Fruit fly (Drosophila melanogaster) whole organism, embryonic: ENCODE data around the gene Ucp4A.
A peak's percentile ranks its signal among the peaks of the same experiment; 100 is the strongest.

Source experiments
- Aef1 ChIP-seq: fragments of 200-800 bp; sonication (Bioruptor generic); IDR thresholded peaks from 3 replicates; pipeline ENCODE4 v1.3.6; 2022; ENCODE audit warnings: missing biosample characterization, missing genetic modification characterization
- Atf6 ChIP-seq: fragments of 200-800 bp; sonication (Bioruptor generic); IDR thresholded peaks from 2 replicates; pipeline ENCODE4 v1.3.6; 2022; ENCODE audit warnings: missing biosample characterization, missing genetic modification characterization
- CG12391 ChIP-seq: fragments of 200-800 bp; sonication (Bioruptor generic); optimal IDR thresholded peaks from 3 replicates; lab custom pipeline; 2018; ENCODE audit warnings: missing biosample characterization, mild to moderate bottlenecking, missing genetic modification characterization, moderate library complexity
- CG15479 ChIP-seq: fragments of 200-800 bp; sonication (Bioruptor generic); optimal IDR thresholded peaks from 3 replicates; lab custom pipeline; 2019; ENCODE audit warnings: missing biosample characterization, mild to moderate bottlenecking, missing genetic modification characterization, moderate library complexity
- CG1603 ChIP-seq: fragments of 200-800 bp; sonication (Bioruptor generic); optimal IDR thresholded peaks from 2 replicates; lab custom pipeline; 2019; ENCODE audit warnings: missing biosample characterization, mild to moderate bottlenecking, missing genetic modification characterization, moderate library complexity
- CG16863 ChIP-seq: fragments of 200-800 bp; sonication (Bioruptor generic); optimal IDR thresholded peaks from 3 replicates; lab custom pipeline; 2016; ENCODE audit warnings: missing biosample characterization, missing genetic modification characterization
- CG17328 ChIP-seq: fragments of 200-800 bp; sonication (Bioruptor generic); IDR thresholded peaks from 2 replicates; pipeline ENCODE4 v1.3.6; 2022; ENCODE audit warnings: missing biosample characterization, missing genetic modification characterization
- CG17829 ChIP-seq: fragments of 200-800 bp; optimal IDR thresholded peaks from 2 replicates; lab custom pipeline; 2019; ENCODE audit warnings: missing biosample characterization, mild to moderate bottlenecking, missing genetic modification characterization, moderate library complexity
- CG18599 ChIP-seq: fragments of 200-800 bp; sonication (Bioruptor generic); optimal IDR thresholded peaks from 3 replicates; lab custom pipeline; 2017; ENCODE audit warnings: missing biosample characterization, missing genetic modification characterization, mild to moderate bottlenecking, moderate library complexity, missing genetic modification reagents
- CG2678 ChIP-seq: fragments of 200-800 bp; sonication (Bioruptor generic); optimal IDR thresholded peaks from 3 replicates; lab custom pipeline; 2019; ENCODE audit warnings: missing biosample characterization, mild to moderate bottlenecking, missing genetic modification characterization, moderate library complexity
- CG2712 ChIP-seq: fragments of 200-800 bp; optimal IDR thresholded peaks from 3 replicates; lab custom pipeline; 2019; ENCODE audit warnings: missing biosample characterization, mild to moderate bottlenecking, missing genetic modification characterization, moderate library complexity
- CG2875 ChIP-seq: fragments of 200-800 bp; sonication (Bioruptor generic); optimal IDR thresholded peaks from 2 replicates; lab custom pipeline; 2017; ENCODE audit warnings: missing biosample characterization, mild to moderate bottlenecking, missing genetic modification characterization, missing genetic modification reagents
- CG32532 ChIP-seq: fragments of 200-800 bp; sonication (Bioruptor generic); IDR thresholded peaks from 2 replicates; pipeline ENCODE4 v1.3.6; 2022; ENCODE audit warnings: missing biosample characterization, missing genetic modification characterization
- CG3847 ChIP-seq: fragments of 200-800 bp; sonication (Bioruptor generic); IDR thresholded peaks from 2 replicates; pipeline ENCODE4 v1.3.6; 2022; ENCODE audit warnings: missing biosample characterization, missing genetic modification characterization
- CG7556 ChIP-seq: fragments of 200-800 bp; sonication (Bioruptor generic); optimal IDR thresholded peaks from 2 replicates; lab custom pipeline; 2017; ENCODE audit warnings: missing biosample characterization, mild to moderate bottlenecking, missing genetic modification characterization
- CG7786 ChIP-seq: fragments of 200-800 bp; sonication (Bioruptor generic); optimal IDR thresholded peaks from 2 replicates; lab custom pipeline; 2016; ENCODE audit warnings: missing biosample characterization, missing genetic modification characterization
- CG8765 ChIP-seq: fragments of 200-800 bp; sonication (Bioruptor generic); IDR thresholded peaks from 2 replicates; pipeline ENCODE4 v1.3.6; 2022; ENCODE audit warnings: missing biosample characterization, missing genetic modification characterization
- CG9609 ChIP-seq: fragments of 200-800 bp; sonication (Bioruptor generic); optimal IDR thresholded peaks from 3 replicates; lab custom pipeline; 2016; ENCODE audit warnings: missing biosample characterization, missing genetic modification characterization
- CG9876 ChIP-seq: fragments of 200-800 bp; sonication (Bioruptor generic); optimal IDR thresholded peaks from 2 replicates; lab custom pipeline; 2016; ENCODE audit warnings: missing biosample characterization, missing genetic modification characterization
- Dfd ChIP-seq, 2 experiments: fragments of >200 bp; optimal IDR thresholded peaks; 2 replicates each; lab custom pipeline; 2017; ENCODE audit warnings: missing biosample characterization in 2 of 2, missing genetic modification characterization in 2 of 2
- Doc3 ChIP-seq: fragments of 200-800 bp; sonication (Bioruptor generic); IDR thresholded peaks from 3 replicates; pipeline ENCODE4 v1.3.6; 2022; ENCODE audit warnings: missing biosample characterization, missing genetic modification characterization; ENCODE audit not compliant: partially characterized antibody
- Dref ChIP-seq: fragments of 200-800 bp; sonication (Bioruptor generic); IDR thresholded peaks from 2 replicates; pipeline ENCODE4 v1.3.6; 2022; ENCODE audit warnings: missing biosample characterization, missing genetic modification characterization
- E2f1 ChIP-seq: fragments of 200-800 bp; sonication (Bioruptor generic); IDR thresholded peaks from 2 replicates; pipeline ENCODE4 v1.3.6; 2022; ENCODE audit warnings: missing biosample characterization, missing genetic modification characterization
- Lim3 ChIP-seq: fragments of 200-800 bp; sonication (Bioruptor generic); IDR thresholded peaks from 2 replicates; pipeline ENCODE4 v1.3.6; 2022; ENCODE audit warnings: missing biosample characterization, missing genetic modification characterization
- Optix ChIP-seq: fragments of 200-800 bp; sonication (Bioruptor generic); IDR thresholded peaks from 3 replicates; pipeline ENCODE4 v1.3.6; 2022; ENCODE audit warnings: missing biosample characterization, missing genetic modification characterization
- Rx ChIP-seq: fragments of 200-800 bp; sonication (Bioruptor generic); IDR thresholded peaks from 2 replicates; pipeline ENCODE4 v1.3.6; 2022; ENCODE audit warnings: missing biosample characterization, missing genetic modification characterization
- Sox102F ChIP-seq: fragments of 200-800 bp; sonication (Bioruptor generic); optimal IDR thresholded peaks from 2 replicates; lab custom pipeline; 2018; ENCODE audit warnings: missing biosample characterization, mild to moderate bottlenecking, missing genetic modification characterization, moderate library complexity
- TFAM ChIP-seq: fragments of 200-800 bp; sonication (Bioruptor generic); optimal IDR thresholded peaks from 2 replicates; lab custom pipeline; 2017; ENCODE audit warnings: missing biosample characterization, missing genetic modification characterization, inconsistent platforms
- Xbp1 ChIP-seq: fragments of 200-800 bp; sonication (Bioruptor generic); optimal IDR thresholded peaks from 3 replicates; lab custom pipeline; 2016; ENCODE audit warnings: missing biosample characterization, mild to moderate bottlenecking, missing genetic modification characterization
- al ChIP-seq: fragments of 200-800 bp; sonication (Bioruptor generic); IDR thresholded peaks from 2 replicates; pipeline ENCODE4 v1.3.6; 2022; ENCODE audit warnings: missing biosample characterization, missing genetic modification characterization
- ara ChIP-seq: fragments of 200-800 bp; sonication (Bioruptor generic); IDR thresholded peaks from 2 replicates; pipeline ENCODE4 v1.3.6; 2022; ENCODE audit warnings: missing biosample characterization, missing genetic modification characterization
- az2 ChIP-seq: fragments of 200-800 bp; sonication (Bioruptor generic); optimal IDR thresholded peaks from 3 replicates; lab custom pipeline; 2016; ENCODE audit warnings: missing biosample characterization, missing genetic modification characterization
- chinmo ChIP-seq: fragments of 200-800 bp; sonication (Bioruptor generic); IDR thresholded peaks from 4 replicates; pipeline ENCODE4 v1.3.6; 2022; ENCODE audit warnings: missing biosample characterization, missing genetic modification characterization; ENCODE audit not compliant: partially characterized antibody
- crol ChIP-seq: fragments of 200-800 bp; sonication (Bioruptor generic); IDR thresholded peaks from 2 replicates; pipeline ENCODE4 v1.3.6; 2022; ENCODE audit warnings: missing biosample characterization, missing genetic modification characterization
- da ChIP-seq: fragments of 200-800 bp; sonication (Bioruptor generic); optimal IDR thresholded peaks from 2 replicates; lab custom pipeline; 2016; ENCODE audit warnings: missing biosample characterization, missing genetic modification characterization
- eve ChIP-seq, 2 experiments: fragments of >200 bp; optimal IDR thresholded peaks; 2 replicates each; lab custom pipeline; 2017; ENCODE audit warnings: missing biosample characterization in 2 of 2, missing genetic modification characterization in 2 of 2
- exex ChIP-seq: fragments of 200-800 bp; sonication (Bioruptor generic); optimal IDR thresholded peaks from 4 replicates; lab custom pipeline; 2018; ENCODE audit warnings: missing biosample characterization, mild to moderate bottlenecking, missing genetic modification characterization, moderate library complexity
- ftz-f1 ChIP-seq: fragments of 200-800 bp; sonication (Bioruptor generic); optimal IDR thresholded peaks from 2 replicates; lab custom pipeline; 2016; ENCODE audit warnings: missing biosample characterization, missing genetic modification characterization
- gce ChIP-seq: fragments of 200-800 bp; sonication (Bioruptor generic); IDR thresholded peaks from 3 replicates; pipeline ENCODE4 v1.3.6; 2022; ENCODE audit warnings: missing biosample characterization, missing genetic modification characterization
- grau ChIP-seq: fragments of 200-800 bp; optimal IDR thresholded peaks from 3 replicates; lab custom pipeline; 2019; ENCODE audit warnings: missing biosample characterization, mild to moderate bottlenecking, missing genetic modification characterization, moderate library complexity
- jumu ChIP-seq: fragments of 200-800 bp; sonication (Bioruptor generic); optimal IDR thresholded peaks from 3 replicates; lab custom pipeline; 2016; ENCODE audit warnings: missing biosample characterization, missing genetic modification characterization
- nmo ChIP-seq: fragments of 200-800 bp; sonication (Bioruptor generic); optimal IDR thresholded peaks from 2 replicates; lab custom pipeline; 2018; ENCODE audit warnings: missing biosample characterization, mild to moderate bottlenecking, missing genetic modification characterization, moderate library complexity
- repo ChIP-seq: fragments of 200-800 bp; sonication (Bioruptor generic); optimal IDR thresholded peaks from 2 replicates; lab custom pipeline; 2016; ENCODE audit warnings: missing biosample characterization, missing genetic modification characterization
- seq ChIP-seq: fragments of 200-800 bp; sonication (Bioruptor generic); IDR thresholded peaks from 2 replicates; pipeline ENCODE4 v1.3.6; 2022; ENCODE audit warnings: missing biosample characterization, missing genetic modification characterization
- tx ChIP-seq: fragments of 200-800 bp; sonication (Bioruptor generic); optimal IDR thresholded peaks from 2 replicates; lab custom pipeline; 2016; ENCODE audit warnings: missing biosample characterization, missing genetic modification characterization
- vfl ChIP-seq: fragments of 200-800 bp; sonication (Bioruptor generic); optimal IDR thresholded peaks from 2 replicates; lab custom pipeline; 2016; ENCODE audit warnings: missing biosample characterization, missing genetic modification characterization
- vvl ChIP-seq: fragments of 200-800 bp; sonication (Bioruptor generic); IDR thresholded peaks from 2 replicates; pipeline ENCODE4 v1.3.6; 2022; ENCODE audit warnings: missing biosample characterization, missing genetic modification characterization
- zfh2 ChIP-seq: fragments of 200-800 bp; sonication (Bioruptor generic); optimal IDR thresholded peaks from 2 replicates; lab custom pipeline; 2016; ENCODE audit warnings: missing biosample characterization, missing genetic modification characterization

Ucp4A gene

DNA sequence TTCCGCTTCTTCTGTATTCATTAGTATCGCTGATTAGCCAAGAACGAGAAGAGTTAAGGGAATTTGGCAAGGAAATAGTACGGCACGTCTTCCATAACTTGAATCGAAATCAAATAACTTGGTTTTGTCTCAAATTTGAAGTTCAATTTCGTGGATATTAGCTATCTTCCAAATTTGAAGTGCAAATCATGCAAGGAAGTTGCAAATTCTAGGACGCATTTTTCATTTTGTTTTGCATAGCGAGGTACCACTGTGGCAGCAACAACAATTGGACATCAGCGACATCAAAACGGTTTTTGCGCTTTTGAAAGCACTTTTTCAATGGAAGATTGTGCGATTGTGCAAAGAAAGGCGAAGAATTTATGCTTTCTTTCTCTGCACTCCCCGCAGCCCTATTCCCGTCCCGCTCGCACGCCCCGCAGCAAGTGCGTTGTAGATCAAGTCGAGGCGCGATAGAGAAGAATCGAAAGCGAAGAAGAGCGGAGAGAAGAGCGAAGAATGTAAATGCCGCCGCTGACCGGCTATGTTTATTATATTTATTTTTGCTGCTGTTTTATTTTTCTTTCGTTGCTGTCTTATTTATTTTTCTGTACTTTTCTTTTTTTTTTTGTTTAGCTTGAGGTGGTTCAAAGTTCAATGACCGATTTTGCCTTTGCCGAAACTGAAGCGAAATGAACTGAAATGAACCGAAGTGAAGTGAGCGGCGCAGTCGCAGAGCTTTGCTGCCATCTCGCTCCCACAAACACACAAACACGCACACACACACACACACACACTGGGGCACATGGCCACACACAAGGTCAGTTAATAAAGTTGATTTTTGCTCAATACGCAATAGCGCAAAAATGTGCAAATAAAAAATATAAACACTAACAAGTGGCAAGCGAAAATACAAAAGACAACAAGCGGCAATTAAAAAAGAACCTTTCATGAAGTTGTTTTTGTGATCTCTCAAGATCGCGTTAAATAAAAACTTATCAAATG, 36.7 kb downstream of the Ucp4A start (continued):
- TF ChIP-seq zfh2 (GFP tag; lab: Kevin White, UChicago) = peak; percentile 89
- peak; percentile 25; the same call in 1 of the 2 replicates for TF ChIP-seq CG8765
- peak; percentile 39; the same call in 1 of the 2 replicates for TF ChIP-seq Rx (GFP tag; lab: Robert Waterston, UW)
- TF ChIP-seq jumu (GFP tag; lab: Kevin White, UChicago) = peak; percentile 28
- peak; percentile 47; the same call in 1 of the 2 replicates for TF ChIP-seq seq (GFP tag; lab: Robert Waterston, UW)
- TF ChIP-seq ara (GFP tag; lab: Robert Waterston, UW) = no peak
- TF ChIP-seq CG2712 = peak; percentile 35
- 0 out of 2 replicates have a peak, but pooled peaks have one; percentile 8 for TF ChIP-seq E2f1 (GFP tag; lab: Robert Waterston, UW)
- TF ChIP-seq Lim3 (GFP tag; lab: Robert Waterston, UW) = no peak
- peak; percentile 82 for TF ChIP-seq crol (GFP tag; lab: Robert Waterston, UW)
- peak; percentile 39 for TF ChIP-seq CG16863 (GFP tag; lab: Kevin White, UChicago)
- peak; percentile 88 for TF ChIP-seq grau (tag; lab: Kevin White, UChicago)
- peak; percentile 69 for TF ChIP-seq CG18599 (GFP tag; lab: Kevin White, UChicago)
- peak; percentile 28 for TF ChIP-seq vfl (GFP tag; lab: Kevin White, UChicago)
- TF ChIP-seq CG17328 (GFP tag; lab: Robert Waterston, UW) = 0 out of 2 replicates have a peak, but pooled peaks have one; percentile 21
- TF ChIP-seq Sox102F (GFP tag; lab: Kevin White, UChicago) = peak; percentile 68
- TF ChIP-seq CG2678 (tag; lab: Kevin White, UChicago) = peak; percentile 73
- TF ChIP-seq tx (GFP tag; lab: Kevin White, UChicago) = peak; percentile 16
- TF ChIP-seq nmo = peak; percentile 16
- peak; percentile 1 for TF ChIP-seq CG7556 (GFP tag; lab: Kevin White, UChicago)
- TF ChIP-seq gce = 0 out of 3 replicates have a peak, but pooled peaks have one; percentile 17
- no peak for TF ChIP-seq TFAM (GFP tag; lab: Kevin White, UChicago)
- TF ChIP-seq ftz-f1 (GFP tag; lab: Kevin White, UChicago) = peak; percentile 1
- TF ChIP-seq repo (GFP tag; lab: Kevin White, UChicago) = no peak
- TF ChIP-seq eve (GFP tag; optimal IDR thresholded peaks at IDR 0.05; lab: Kevin White, UChicago) = peak in 1 of 2 experiments; percentile 83
- peak; percentile 44 for TF ChIP-seq CG3847 (GFP tag; lab: Robert Waterston, UW)
- TF ChIP-seq da (GFP tag; lab: Kevin White, UChicago) = no peak
- TF ChIP-seq Doc3 = no peak
- peak; percentile 26 for TF ChIP-seq az2
- TF ChIP-seq CG32532 (GFP tag; lab: Robert Waterston, UW) = peak; percentile 74
- peak; percentile 70 for TF ChIP-seq al (GFP tag; lab: Robert Waterston, UW)
- TF ChIP-seq chinmo (GFP tag; lab: Robert Waterston, UW) = 0 out of 4 replicates have a peak, but pooled peaks have one; percentile 16
- TF ChIP-seq CG2875 (GFP tag; lab: Kevin White, UChicago) = no peak
- TF ChIP-seq Dfd (GFP tag; optimal IDR thresholded peaks at IDR 0.05; lab: Kevin White, UChicago) = no peak
- peak; percentile 61; the same call in 1 of the 2 replicates for TF ChIP-seq Atf6 (GFP tag; lab: Robert Waterston, UW)
- TF ChIP-seq CG9876 = peak; percentile 34
- TF ChIP-seq CG17829 (tag; lab: Kevin White, UChicago) = peak; percentile 0
- peak; percentile 17; the same call in 1 of the 3 replicates for TF ChIP-seq Optix (GFP tag; lab: Robert Waterston, UW)
- TF ChIP-seq CG9609 = peak; percentile 66
- TF ChIP-seq Aef1 (GFP tag; lab: Robert Waterston, UW) = peak; percentile 63
- TF ChIP-seq CG7786 (GFP tag; lab: Kevin White, UChicago) = peak; percentile 72
- TF ChIP-seq Dref (GFP tag; lab: Robert Waterston, UW) = peak; percentile 25; the same call in 1 of the 2 replicates
- TF ChIP-seq CG1603 (tag; lab: Kevin White, UChicago) = peak; percentile 53
- TF ChIP-seq vvl (GFP tag; lab: Robert Waterston, UW) = peak; percentile 66; the same call in 1 of the 2 replicates
- TF ChIP-seq exex = no peak
- TF ChIP-seq Xbp1 (GFP tag; lab: Kevin White, UChicago) = peak; percentile 58
- TF ChIP-seq CG12391 (tag; lab: Kevin White, UChicago) = peak; percentile 29
- no peak for TF ChIP-seq CG15479 (GFP tag; lab: Kevin White, UChicago)
